Fruit fly (Drosophila melanogaster) whole organism: Measurements from ENCODE around the gene CG14354.

Experiments
- CG8478 ChIP-seq: fragments of >200 bp; optimal IDR thresholded peaks from 2 replicates; lab custom pipeline; 2018; ENCODE audit warnings: inconsistent platforms
- EcR ChIP-seq, 2 experiments: fragments of >200 bp; optimal IDR thresholded peaks; 2 replicates each; lab custom pipeline; 2017; ENCODE audit warnings: missing biosample characterization in 2 of 2, missing genetic modification characterization in 2 of 2, missing genetic modification reagents in 2 of 2
- pan ChIP-seq: fragments of >200 bp; optimal IDR thresholded peaks from 2 replicates; lab custom pipeline; 2017
- psq ChIP-seq: fragments of >200 bp; optimal IDR thresholded peaks from 2 replicates; lab custom pipeline; 2017
- usp ChIP-seq: fragments of >200 bp; optimal IDR thresholded peaks from 2 replicates; lab custom pipeline; 2017; ENCODE audit warnings: missing biosample characterization, missing genetic modification characterization, mixed read lengths

dm6 chr3R:25829598-25829997 lies 14.3 kb downstream of the CG14354 start, which contains the start of gene Mst57Dc:
- TF ChIP-seq EcR (GFP tag; optimal IDR thresholded peaks at IDR 0.05; lab: Kevin White, UChicago) (no peak), psq (no peak), pan (lab: Kevin White, UChicago) (no peak), CG8478 (lab: Kevin White, UChicago) (no peak), usp (no peak)
